Worm (Caenorhabditis elegans): ENCODE measurements around the gene dnsn-1.

ce11 chrII:410832-411231 lies at the start of gene dnsn-1, which contains the start of gene C24H12.4:
- TF ChIP-seq nhr-28 (tag; optimal IDR thresholded peaks at IDR 0.05), result no peak
- TF ChIP-seq nhr-237 (tag; optimal IDR thresholded peaks at IDR 0.05), result peak; percentile 67
- no peak for TF ChIP-seq mab-5 (tag; optimal IDR thresholded peaks at IDR 0.05)
- TF ChIP-seq blmp-1 (tag; optimal IDR thresholded peaks at IDR 0.05), result no peak

Measured in whole organism, mixed stage, embryonic.